Worm (Caenorhabditis elegans) whole organism, late embryonic: ENCODE measurements around the gene C23H3.9.

Source experiments
- C38D4.7 ChIP-seq: fragments of 200-800 bp; sonication (Bioruptor generic); optimal IDR thresholded peaks from 2 replicates; lab custom pipeline; 2018; ENCODE audit warnings: mild to moderate bottlenecking, missing genetic modification characterization, moderate library complexity, missing compliant biosample characterization
- ama-1 ChIP-seq: fragments of 150-350 bp; optimal IDR thresholded peaks from 2 replicates; lab custom pipeline; 2014
- ceh-14 ChIP-seq: sonication (generic microtip); optimal IDR thresholded peaks from 2 replicates; lab custom pipeline; 2016; ENCODE audit warnings: missing genotype, missing genetic modification characterization, missing compliant biosample characterization
- ceh-6 ChIP-seq: fragments of 200-800 bp; sonication (Bioruptor generic); optimal IDR thresholded peaks from 2 replicates; lab custom pipeline; 2018; ENCODE audit warnings: mild to moderate bottlenecking, missing genetic modification characterization, missing compliant biosample characterization
- ceh-9 ChIP-seq: sonication (generic microtip); optimal IDR thresholded peaks from 2 replicates; lab custom pipeline; 2016; ENCODE audit warnings: mild to moderate bottlenecking, missing genetic modification characterization, inconsistent platforms, missing compliant biosample characterization
- ets-4 ChIP-seq: sonication (generic microtip); optimal IDR thresholded peaks from 2 replicates; lab custom pipeline; 2016; ENCODE audit warnings: missing genetic modification characterization, missing compliant biosample characterization
- fkh-10 ChIP-seq: fragments of 150-350 bp; optimal IDR thresholded peaks from 2 replicates; lab custom pipeline; 2014; ENCODE audit warnings: missing biosample characterization, missing genetic modification reagents, missing genetic modification characterization
- odd-2 ChIP-seq: sonication (generic microtip); optimal IDR thresholded peaks from 2 replicates; lab custom pipeline; 2017; ENCODE audit warnings: antibody characterized with exemption, mild to moderate bottlenecking, missing genetic modification characterization, missing compliant biosample characterization
- pag-3 ChIP-seq: sonication (generic microtip); optimal IDR thresholded peaks from 2 replicates; lab custom pipeline; 2016; ENCODE audit warnings: missing compliant biosample characterization, missing genetic modification characterization, borderline replicate concordance
- pha-4 ChIP-seq: fragments of 150-350 bp; optimal IDR thresholded peaks from 2 replicates; lab custom pipeline; 2018; ENCODE audit warnings: missing biosample characterization, missing genetic modification reagents, missing genetic modification characterization
- rnt-1 ChIP-seq: sonication (generic microtip); optimal IDR thresholded peaks from 2 replicates; lab custom pipeline; 2016; ENCODE audit warnings: missing genetic modification characterization, missing compliant biosample characterization
- tbx-2 ChIP-seq: sonication (generic microtip); optimal IDR thresholded peaks from 2 replicates; lab custom pipeline; 2016; ENCODE audit warnings: missing genetic modification characterization, missing compliant biosample characterization
- unc-55 ChIP-seq: sonication (generic microtip); optimal IDR thresholded peaks from 2 replicates; lab custom pipeline; 2017; ENCODE audit warnings: missing biosample characterization, missing genetic modification reagents, missing genetic modification characterization

- TF ChIP-seq pag-3 (tag; lab: Kevin White, UChicago) (no peak), ceh-14 (tag; lab: Kevin White, UChicago) (no peak), rnt-1 (tag; lab: Kevin White, UChicago) (no peak), ceh-9 (tag; lab: Kevin White, UChicago) (no peak), fkh-10 (GFP tag; lab: Kevin White, UChicago) (no peak), tbx-2 (tag; lab: Kevin White, UChicago) (no peak), unc-55 (GFP tag; lab: Kevin White, UChicago) (no peak), ceh-6 (GFP tag; lab: Kevin White, UChicago) (no peak), ets-4 (tag; lab: Kevin White, UChicago) (no peak), C38D4.7 (GFP tag; lab: Kevin White, UChicago) (no peak), ama-1 (no peak), pha-4 (tag; lab: Kevin White, UChicago) (no peak), odd-2 (tag; lab: Kevin White, UChicago) (no peak)
These were observed 5.1 kb upstream of the C23H3.9 start, which contains the start of gene C50D2.6 for ce11 chrII:84134-84533.
